Fruit fly (Drosophila melanogaster): ENCODE data around the gene bru3.

bru3 gene

dm6 chr3L:13476566-13477452 is 326.4 kb downstream of the bru3 start (continued):
- TF ChIP-seq CG2875 (GFP tag; optimal IDR thresholded peaks at IDR 0.05) (peak; percentile 80), jumu (GFP tag; optimal IDR thresholded peaks at IDR 0.05) (peak; percentile 57), CG7839 (tag; optimal IDR thresholded peaks at IDR 0.05) (peak; percentile 93), CG12659 (GFP tag; optimal IDR thresholded peaks at IDR 0.05) (peak; percentile 94), D19B (GFP tag; optimal IDR thresholded peaks at IDR 0.05) (peak; percentile 79), Dbx (GFP tag; IDR thresholded peaks at IDR 0.05) (peak; percentile 72; the same call in 2 of the 3 replicates), Neu2 (GFP tag; optimal IDR thresholded peaks at IDR 0.05; ENCODE audit: borderline replicate concordance) (no peak), CG8765 (GFP tag; IDR thresholded peaks at IDR 0.05) (no peak), dimm (GFP tag; IDR thresholded peaks at IDR 0.05) (peak; percentile 35; the same call in 1 of the 2 replicates), Optix (GFP tag; IDR thresholded peaks at IDR 0.05) (peak; percentile 30; the same call in 1 of the 3 replicates), ranshi (GFP tag; IDR thresholded peaks at IDR 0.05) (peak; percentile 83), Oli (tag; optimal IDR thresholded peaks at IDR 0.05) (peak; percentile 94), nom (GFP tag; optimal IDR thresholded peaks at IDR 0.05) (peak; percentile 45), her (GFP tag; optimal IDR thresholded peaks at IDR 0.05) (no peak), CG32772 (GFP tag; IDR thresholded peaks at IDR 0.05) (peak; percentile 86), croc (GFP tag; conservative IDR thresholded peaks at IDR 0.05) (peak; percentile 81), CG17829 (tag; optimal IDR thresholded peaks at IDR 0.05) (peak; percentile 92), CG18599 (GFP tag; optimal IDR thresholded peaks at IDR 0.05) (peak; percentile 89), Lpt (GFP tag; optimal IDR thresholded peaks at IDR 0.05) (no peak), toy (GFP tag; IDR thresholded peaks at IDR 0.05) (peak; percentile 57; the same call in 1 of the 2 replicates), eve (GFP tag; optimal IDR thresholded peaks at IDR 0.05) (no peak), CG10959 (GFP tag; IDR thresholded peaks at IDR 0.05) (0 out of 2 replicates have a peak, but pooled peaks have one; percentile 19), CG7987 (GFP tag; optimal IDR thresholded peaks at IDR 0.05) (peak; percentile 59), yki (optimal IDR thresholded peaks at IDR 0.05) (peak; percentile 99), phol (tag; optimal IDR thresholded peaks at IDR 0.05) (peak; percentile 93), Bgb (GFP tag; IDR thresholded peaks at IDR 0.05; ENCODE audit: partially characterized antibody) (no peak), oc (tag; optimal IDR thresholded peaks at IDR 0.05) (peak; percentile 84), NC2β (GFP tag; optimal IDR thresholded peaks at IDR 0.05) (peak; percentile 20), bowl (GFP tag; IDR thresholded peaks at IDR 0.05) (no peak), Sox102F (GFP tag; optimal IDR thresholded peaks at IDR 0.05) (peak; percentile 94), mirr (GFP tag; optimal IDR thresholded peaks at IDR 0.05) (no peak), Ravus (GFP tag; IDR thresholded peaks at IDR 0.05) (peak; percentile 45), H2.0 (GFP tag; IDR thresholded peaks at IDR 0.05) (peak; percentile 79), CG15514 (GFP tag; optimal IDR thresholded peaks at IDR 0.05) (peak; percentile 56), ara (GFP tag; IDR thresholded peaks at IDR 0.05) (peak; percentile 72), Sin3A (optimal IDR thresholded peaks at IDR 0.05) (no peak), shn (GFP tag; optimal IDR thresholded peaks at IDR 0.05) (no peak), sna (GFP tag; IDR thresholded peaks at IDR 0.05; ENCODE audit: partially characterized antibody) (peak; percentile 79), CG33557 (GFP tag; optimal IDR thresholded peaks at IDR 0.05) (peak; percentile 47), Dip3 (GFP tag; optimal IDR thresholded peaks at IDR 0.05) (peak; percentile 76), Blimp-1 (GFP tag; optimal IDR thresholded peaks at IDR 0.05) (peak; percentile 91), CG5953 (GFP tag; IDR thresholded peaks at IDR 0.05) (no peak; the same call in 1 of the 2 replicates), CG2120 (GFP tag; optimal IDR thresholded peaks at IDR 0.05) (peak; percentile 89), CG7271 (tag; optimal IDR thresholded peaks at IDR 0.05) (no peak), CG10654 (GFP tag; optimal IDR thresholded peaks at IDR 0.05) (peak; percentile 84), twi (tag; optimal IDR thresholded peaks at IDR 0.05) (peak; percentile 74), nerfin-2 (GFP tag; IDR thresholded peaks at IDR 0.05; ENCODE audit: partially characterized antibody) (no peak), crol (GFP tag; IDR thresholded peaks at IDR 0.05) (peak; percentile 62), CG3847 (GFP tag; IDR thresholded peaks at IDR 0.05) (peak; percentile 87)

Data from whole organism, embryonic.